Worm (Caenorhabditis elegans) whole organism, L4 larva: ENCODE results near the gene cab-1.

Experiments used
- aly-2 ChIP-seq: sonication (generic microtip); optimal IDR thresholded peaks from 2 replicates; lab custom pipeline; 2018; ENCODE audit warnings: missing biosample characterization, missing genetic modification characterization
- ces-1 ChIP-seq: fragments of 150-350 bp; sonication (generic microtip); optimal IDR thresholded peaks from 4 replicates; lab custom pipeline; 2014; ENCODE audit warnings: missing biosample characterization, missing genetic modification reagents, missing genetic modification characterization
- daf-8 ChIP-seq: fragments of 200-800 bp; sonication (Bioruptor generic); IDR thresholded peaks from 2 replicates; pipeline ENCODE4 v1.3.6; 2022; ENCODE audit warnings: missing genetic modification characterization, missing compliant biosample characterization
- dmd-6 ChIP-seq: fragments of 200-800 bp; sonication (Bioruptor generic); IDR thresholded peaks from 2 replicates; pipeline ENCODE4 v1.3.6; 2022; ENCODE audit warnings: missing genetic modification reagents, missing genetic modification characterization, missing compliant biosample characterization
- dve-1 ChIP-seq: sonication (generic microtip); optimal IDR thresholded peaks from 2 replicates; lab custom pipeline; 2017; ENCODE audit warnings: antibody characterized with exemption, mild to moderate bottlenecking, missing genetic modification characterization, missing compliant biosample characterization; ENCODE audit not compliant: insufficient read depth
- lin-15B ChIP-seq: fragments of 150-350 bp; sonication (generic microtip); optimal IDR thresholded peaks from 3 replicates; lab custom pipeline; 2014; ENCODE audit warnings: missing biosample characterization, missing genetic modification characterization
- lin-29 ChIP-seq: fragments of 200-800 bp; sonication (Bioruptor generic); IDR thresholded peaks from 2 replicates; pipeline ENCODE4 v1.3.6; 2022; ENCODE audit warnings: missing genetic modification reagents, missing genetic modification characterization, missing compliant biosample characterization
- madf-9 ChIP-seq: fragments of 200-800 bp; sonication (Bioruptor generic); conservative IDR thresholded peaks from 2 replicates; pipeline ENCODE4 v1.3.6; 2022; ENCODE audit warnings: missing genetic modification reagents, missing genetic modification characterization, missing compliant biosample characterization
- nhr-11 ChIP-seq: fragments of 150-350 bp; optimal IDR thresholded peaks from 2 replicates; lab custom pipeline; 2014; ENCODE audit warnings: missing biosample characterization, missing genetic modification characterization

DNA sequence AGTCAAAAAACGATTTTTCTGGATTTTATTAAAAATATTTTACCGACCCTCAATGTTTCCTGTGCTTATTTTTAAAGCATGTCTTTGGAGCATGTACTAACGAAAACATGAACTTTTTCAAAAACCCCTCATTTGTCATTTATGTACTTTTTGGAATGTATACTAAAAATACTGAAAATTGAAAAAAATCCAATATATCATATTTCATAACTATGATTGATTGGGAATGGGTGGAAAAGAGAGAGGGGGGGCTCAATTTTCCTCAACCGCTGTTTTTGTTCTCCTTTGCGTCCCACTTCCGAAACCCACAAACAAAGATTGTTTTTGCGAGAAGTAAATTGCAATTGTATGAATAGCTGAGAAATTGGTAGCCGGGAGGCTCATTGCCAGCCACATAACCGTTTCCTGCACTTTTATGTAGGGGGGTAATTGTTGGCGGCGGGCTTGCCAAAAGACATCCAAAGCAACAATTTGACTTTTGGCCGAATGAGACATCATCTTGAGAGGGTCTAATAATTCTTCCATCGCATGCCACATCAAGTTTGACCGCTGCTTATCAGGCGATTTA lies 32.8 kb downstream of the cab-1 start:
- no peak for TF ChIP-seq madf-9
- no peak for TF ChIP-seq ces-1
- TF ChIP-seq lin-15B (tag; lab: Kevin White, UChicago) = no peak
- TF ChIP-seq nhr-11 (tag; lab: Kevin White, UChicago) = no peak
- TF ChIP-seq dmd-6 (GFP tag; lab: Robert Waterston, UW) = no peak
- TF ChIP-seq lin-29 = no peak
- no peak for TF ChIP-seq dve-1 (tag; lab: Kevin White, UChicago)
- no peak for TF ChIP-seq aly-2 (tag; lab: Kevin White, UChicago)
- no peak for TF ChIP-seq daf-8 (GFP tag; lab: Robert Waterston, UW)
